Worm (Caenorhabditis elegans) whole organism, L3 larva: ENCODE results near the gene mspn-1.

Source experiments
- R02D3.7 ChIP-seq: fragments of 150-350 bp; optimal IDR thresholded peaks from 2 replicates; lab custom pipeline; 2014; ENCODE audit warnings: missing biosample characterization, missing genetic modification characterization
- ZK546.5 ChIP-seq: sonication (generic microtip); optimal IDR thresholded peaks from 2 replicates; lab custom pipeline; 2017; ENCODE audit warnings: missing biosample characterization, missing genetic modification characterization
- aly-2 ChIP-seq: fragments of 150-350 bp; optimal IDR thresholded peaks from 2 replicates; lab custom pipeline; 2014; ENCODE audit warnings: missing biosample characterization, missing genetic modification characterization
- ceh-28 ChIP-seq: fragments of 150-350 bp; optimal IDR thresholded peaks from 2 replicates; lab custom pipeline; 2014; ENCODE audit warnings: missing biosample characterization, missing genetic modification reagents, missing genetic modification characterization
- ceh-82 ChIP-seq: fragments of 150-350 bp; optimal IDR thresholded peaks from 2 replicates; lab custom pipeline; 2014; ENCODE audit warnings: missing biosample characterization, missing genetic modification characterization
- ceh-9 ChIP-seq: sonication (generic microtip); optimal IDR thresholded peaks from 2 replicates; lab custom pipeline; 2018; ENCODE audit warnings: missing biosample characterization, missing genetic modification characterization
- daf-12 ChIP-seq: fragments of 150-350 bp; optimal IDR thresholded peaks from 2 replicates; lab custom pipeline; 2014; ENCODE audit warnings: missing biosample characterization, missing genetic modification reagents, missing genetic modification characterization
- egl-27 ChIP-seq: sonication (generic microtip); optimal IDR thresholded peaks from 4 replicates; lab custom pipeline; 2017; ENCODE audit warnings: missing biosample characterization, missing genetic modification reagents, missing genetic modification characterization
- egl-5 ChIP-seq: fragments of 150-350 bp; optimal IDR thresholded peaks from 2 replicates; lab custom pipeline; 2017; ENCODE audit warnings: missing biosample characterization, missing genetic modification reagents, missing genetic modification characterization, inconsistent platforms
- elt-1 ChIP-seq: fragments of 150-350 bp; optimal IDR thresholded peaks from 2 replicates; lab custom pipeline; 2014; ENCODE audit warnings: missing biosample characterization, missing genetic modification characterization
- elt-2 ChIP-seq: sonication (generic microtip); optimal IDR thresholded peaks from 2 replicates; lab custom pipeline; 2016; ENCODE audit warnings: missing genetic modification reagents, mild to moderate bottlenecking, missing genetic modification characterization, missing compliant biosample characterization
- elt-3 ChIP-seq, 3 experiments: fragments of 150-350 bp in 1 of 3; sonication (generic microtip) in 2 of 3; optimal IDR thresholded peaks; 2 replicates in 2 of 3; 4 replicates in 1 of 3; lab custom pipeline; 2014 to 2017; ENCODE audit warnings: missing biosample characterization in 3 of 3, missing genetic modification characterization in 3 of 3
- fkh-10 ChIP-seq: sonication (generic microtip); optimal IDR thresholded peaks from 2 replicates; lab custom pipeline; 2017; ENCODE audit warnings: missing biosample characterization, missing genetic modification reagents, missing genetic modification characterization
- fos-1 ChIP-seq: fragments of 150-350 bp; optimal IDR thresholded peaks from 2 replicates; lab custom pipeline; 2014; ENCODE audit warnings: missing biosample characterization, missing genetic modification characterization
- hmg-11 ChIP-seq: sonication (generic microtip); optimal IDR thresholded peaks from 2 replicates; lab custom pipeline; 2016; ENCODE audit warnings: missing genetic modification characterization, missing compliant biosample characterization
- jun-1 ChIP-seq: fragments of 150-350 bp; optimal IDR thresholded peaks from 2 replicates; lab custom pipeline; 2014; ENCODE audit warnings: missing biosample characterization, missing genetic modification reagents, missing genetic modification characterization
- lin-15B ChIP-seq: fragments of 150-350 bp; optimal IDR thresholded peaks from 2 replicates; lab custom pipeline; 2014; ENCODE audit warnings: missing biosample characterization, missing genetic modification characterization
- lin-39 ChIP-seq: fragments of 150-350 bp; optimal IDR thresholded peaks from 2 replicates; lab custom pipeline; 2018; ENCODE audit warnings: missing biosample characterization, missing genetic modification reagents, missing genetic modification characterization
- lsy-12 ChIP-seq: sonication (generic microtip); optimal IDR thresholded peaks from 2 replicates; lab custom pipeline; 2016; ENCODE audit warnings: mild to moderate bottlenecking, missing genetic modification characterization, missing compliant biosample characterization
- mml-1 ChIP-seq: fragments of 150-350 bp; sonication (generic microtip); optimal IDR thresholded peaks from 3 replicates; lab custom pipeline; 2014; ENCODE audit warnings: missing biosample characterization, missing genetic modification characterization
- nfya-1 ChIP-seq: sonication (generic microtip); optimal IDR thresholded peaks from 2 replicates; lab custom pipeline; 2017; ENCODE audit warnings: missing genetic modification characterization, mild to moderate bottlenecking, missing compliant biosample characterization, antibody characterized with exemption, moderate library complexity; ENCODE audit not compliant: insufficient read depth
- nhr-12 ChIP-seq: fragments of 150-350 bp; optimal IDR thresholded peaks from 2 replicates; lab custom pipeline; 2014; ENCODE audit warnings: missing biosample characterization, missing genetic modification characterization
- nhr-23 ChIP-seq: fragments of 150-350 bp; optimal IDR thresholded peaks from 2 replicates; lab custom pipeline; 2014; ENCODE audit warnings: missing biosample characterization, missing genetic modification reagents, missing genetic modification characterization
- nhr-25 ChIP-seq: sonication (generic microtip); optimal IDR thresholded peaks from 2 replicates; lab custom pipeline; 2017; ENCODE audit warnings: missing biosample characterization, missing genetic modification characterization
- nhr-67 ChIP-seq: fragments of 150-350 bp; optimal IDR thresholded peaks from 2 replicates; lab custom pipeline; 2014; ENCODE audit warnings: missing biosample characterization, missing genetic modification characterization
- nhr-77 ChIP-seq: fragments of 150-350 bp; optimal IDR thresholded peaks from 2 replicates; lab custom pipeline; 2014; ENCODE audit warnings: missing biosample characterization, missing genetic modification characterization
- pha-4 ChIP-seq: fragments of 150-350 bp; optimal IDR thresholded peaks from 2 replicates; lab custom pipeline; 2014; ENCODE audit warnings: missing biosample characterization, missing genetic modification reagents, missing genetic modification characterization
- skn-1 ChIP-seq: fragments of 150-350 bp; optimal IDR thresholded peaks from 2 replicates; lab custom pipeline; 2014; ENCODE audit warnings: missing biosample characterization, missing genetic modification characterization
- snpc-4 ChIP-seq: fragments of 150-350 bp; optimal IDR thresholded peaks from 2 replicates; lab custom pipeline; 2014; ENCODE audit warnings: missing biosample characterization, missing genetic modification characterization
- tbx-2 ChIP-seq: sonication (generic microtip); optimal IDR thresholded peaks from 2 replicates; lab custom pipeline; 2016; ENCODE audit warnings: mild to moderate bottlenecking, missing genetic modification characterization, missing compliant biosample characterization
- unc-62 ChIP-seq: fragments of 150-350 bp; sonication (generic microtip); optimal IDR thresholded peaks from 4 replicates; lab custom pipeline; 2014; ENCODE audit warnings: missing biosample characterization, missing genetic modification reagents, missing genetic modification characterization
- zag-1 ChIP-seq: fragments of 150-350 bp; optimal IDR thresholded peaks from 2 replicates; lab custom pipeline; 2014; ENCODE audit warnings: missing biosample characterization, missing genetic modification characterization
- ztf-11 ChIP-seq: fragments of 150-350 bp; optimal IDR thresholded peaks from 2 replicates; lab custom pipeline; 2014; ENCODE audit warnings: missing biosample characterization, missing genetic modification characterization
- ztf-4 ChIP-seq: fragments of 150-350 bp; optimal IDR thresholded peaks from 2 replicates; lab custom pipeline; 2014; ENCODE audit warnings: missing biosample characterization, missing genetic modification characterization

The mspn-1 gene

DNA sequence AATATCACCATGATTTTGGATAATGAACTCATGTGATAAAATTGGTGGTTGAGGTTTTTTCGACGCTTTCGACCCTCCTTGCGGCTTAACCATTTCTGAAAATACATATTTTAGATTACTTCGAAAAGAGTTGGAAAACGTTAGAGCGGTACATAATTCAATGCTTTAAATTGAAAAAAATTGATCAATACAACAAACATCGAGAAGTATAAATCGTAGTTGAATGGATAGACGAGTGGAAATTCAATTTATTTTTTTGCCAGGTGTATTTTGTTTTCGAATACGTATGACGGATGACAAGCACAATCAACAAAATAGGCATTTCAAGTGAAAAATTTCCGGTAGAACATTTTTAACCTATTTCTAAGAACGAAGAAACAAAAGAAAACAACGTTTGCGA, 43.4 kb downstream of the mspn-1 start, which contains the start of gene tram-1:
TSS of gene tram-1 (minus strand) at position 101 of the 400 bp plus-strand sequence.
- TF ChIP-seq ceh-28 (tag; lab: Kevin White, UChicago) (no peak), mml-1 (tag; lab: Kevin White, UChicago) (no peak)

DNA sequence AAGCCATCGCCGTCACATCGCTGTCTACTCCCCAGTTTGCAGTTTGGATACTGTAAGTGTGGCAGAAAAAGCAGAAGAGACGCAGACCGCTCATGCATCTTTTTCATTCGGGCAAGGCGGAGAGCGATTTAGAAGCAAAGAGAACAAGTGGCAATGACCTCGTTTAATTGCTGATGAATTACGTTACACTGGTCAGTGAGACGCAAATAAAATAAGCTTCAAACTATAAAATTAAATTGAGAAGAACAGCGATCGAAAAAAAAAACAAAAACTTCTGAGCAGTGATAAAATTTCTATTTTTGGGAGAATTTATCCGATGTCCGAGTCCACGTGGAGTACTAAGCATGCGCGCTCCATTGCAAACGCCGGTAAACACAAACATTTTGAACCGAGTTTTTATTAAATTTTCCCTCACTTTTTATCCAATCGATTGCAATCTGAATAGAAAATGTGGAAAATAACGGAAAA, 44.4 kb downstream of the mspn-1 start, which contains the start of gene C24F3.2:
TSS of gene C24F3.2 (plus strand) at position 418 of the 468 bp plus-strand sequence.
- TF ChIP-seq aly-2 (tag; lab: Kevin White, UChicago) (no peak), lin-39 (peak; percentile 75), nhr-23 (tag; lab: Kevin White, UChicago) (peak; percentile 89), nhr-25 (tag; lab: Kevin White, UChicago) (peak; percentile 96), skn-1 (tag; lab: Kevin White, UChicago) (peak; percentile 19), tbx-2 (tag; lab: Kevin White, UChicago) (peak; percentile 3), jun-1 (peak; percentile 48), zag-1 (tag; lab: Kevin White, UChicago) (no peak), pha-4 (tag; lab: Kevin White, UChicago) (peak; percentile 55), lsy-12 (peak; percentile 70), ceh-82 (tag; lab: Kevin White, UChicago) (no peak), fkh-10 (peak; percentile 4), elt-2 (tag; lab: Kevin White, UChicago) (peak; percentile 35), nfya-1 (tag; lab: Kevin White, UChicago) (peak; percentile 88), egl-5 (tag; lab: Kevin White, UChicago) (peak; percentile 73), lin-15B (tag; lab: Kevin White, UChicago) (peak; percentile 69), R02D3.7 (tag; lab: Kevin White, UChicago) (no peak), elt-3 (tag; optimal IDR thresholded peaks at IDR 0.05; lab: Kevin White, UChicago) (no peak), unc-62 (GFP tag; lab: Kevin White, UChicago) (peak; percentile 14)
- TF ChIP-seq, all 47 proteins: peak for 14

DNA sequence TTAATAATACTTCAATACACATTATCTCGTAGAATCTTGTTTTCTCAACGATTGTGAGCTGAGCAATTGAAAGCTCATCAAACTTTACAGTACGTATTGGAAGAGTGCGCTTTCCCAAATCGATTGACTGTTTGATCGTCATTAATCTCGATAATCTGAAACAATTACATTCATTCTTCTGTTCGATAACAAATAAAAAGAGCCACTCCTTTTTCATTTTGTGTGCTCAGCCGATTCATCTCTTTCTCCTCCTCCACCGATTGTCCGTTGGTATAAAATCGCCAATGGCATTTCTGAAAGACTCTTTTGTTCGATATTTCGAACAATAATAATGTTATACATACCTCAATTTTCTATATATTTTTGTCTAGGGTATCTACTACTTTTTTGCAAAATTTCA, 46.0 kb downstream of the mspn-1 start, which contains the start of gene nas-12:
TSS of gene nas-12 (plus strand) at position 301 of the 400 bp plus-strand sequence.
- TF ChIP-seq nfya-1 (tag; lab: Kevin White, UChicago) (no peak), elt-1 (no peak), elt-2 (tag; lab: Kevin White, UChicago) (no peak), unc-62 (GFP tag; lab: Kevin White, UChicago) (no peak), elt-3 (tag; optimal IDR thresholded peaks at IDR 0.05; lab: Kevin White, UChicago) (no peak), nhr-12 (no peak), ztf-4 (tag; lab: Kevin White, UChicago) (no peak), ceh-9 (tag; lab: Kevin White, UChicago) (no peak), tbx-2 (tag; lab: Kevin White, UChicago) (no peak), nhr-77 (tag; lab: Kevin White, UChicago) (no peak), daf-12 (no peak), snpc-4 (tag; lab: Kevin White, UChicago) (no peak)

DNA sequence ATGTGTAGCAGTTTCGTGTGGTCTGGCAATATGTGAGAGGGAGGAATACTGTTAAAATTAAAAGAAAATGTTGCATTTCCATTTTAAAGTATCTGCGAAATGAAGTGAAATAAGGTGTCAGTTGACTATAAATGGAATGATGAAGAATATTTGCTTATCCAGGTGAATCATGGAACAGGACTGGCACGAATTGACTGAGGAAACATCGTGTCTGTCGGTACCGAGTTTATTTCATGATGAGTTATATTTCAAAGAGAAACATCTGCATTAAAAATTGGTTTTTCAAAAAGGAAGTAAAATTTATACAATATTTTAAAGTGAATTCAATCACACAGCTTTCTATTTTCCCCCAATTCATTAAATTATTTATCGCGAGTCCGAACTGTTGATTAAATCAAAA, 49.8 kb downstream of the mspn-1 start, which contains the start of gene F01G10.6:
TSS of gene F01G10.6 (minus strand) at position 101 of the 400 bp plus-strand sequence.
- TF ChIP-seq ceh-82 (tag; lab: Kevin White, UChicago) (no peak), elt-2 (tag; lab: Kevin White, UChicago) (no peak), jun-1 (no peak), aly-2 (tag; lab: Kevin White, UChicago) (no peak), nhr-67 (tag; lab: Kevin White, UChicago) (no peak), snpc-4 (tag; lab: Kevin White, UChicago) (no peak), ztf-11 (tag; lab: Kevin White, UChicago) (no peak), egl-27 (tag; lab: Kevin White, UChicago) (no peak), fos-1 (tag; lab: Kevin White, UChicago) (no peak), skn-1 (tag; lab: Kevin White, UChicago) (no peak), R02D3.7 (tag; lab: Kevin White, UChicago) (no peak), hmg-11 (tag; lab: Kevin White, UChicago) (no peak), ZK546.5 (tag; lab: Kevin White, UChicago) (no peak)
- TF ChIP-seq, all 47 proteins: peak for 0
